Worm (Caenorhabditis elegans) whole organism, young adult: ENCODE measurements around the gene T19C3.6.

ENCODE experiments used
- C06A6.2 ChIP-seq: fragments of 200-800 bp; sonication (Bioruptor generic); conservative IDR thresholded peaks from 2 replicates; pipeline ENCODE4 v1.3.6; 2022; ENCODE audit warnings: missing genetic modification characterization, missing compliant biosample characterization
- F23B12.7 ChIP-seq: sonication (generic microtip); optimal IDR thresholded peaks from 2 replicates; lab custom pipeline; 2017; ENCODE audit warnings: missing genetic modification characterization, mild to moderate bottlenecking, missing compliant biosample characterization, antibody characterized with exemption, moderate library complexity; ENCODE audit not compliant: insufficient read depth
- F57C9.4 ChIP-seq: sonication (generic microtip); optimal IDR thresholded peaks from 2 replicates; lab custom pipeline; 2017; ENCODE audit warnings: mild to moderate bottlenecking, missing genetic modification characterization, missing compliant biosample characterization
- Y67H2A.10 ChIP-seq: fragments of 200-800 bp; sonication (Bioruptor generic); conservative IDR thresholded peaks from 2 replicates; pipeline ENCODE4 v1.3.6; 2022; ENCODE audit warnings: missing genetic modification reagents, missing genetic modification characterization, missing compliant biosample characterization
- attf-6 ChIP-seq: fragments of 200-800 bp; sonication (Bioruptor generic); IDR thresholded peaks from 2 replicates; pipeline ENCODE4 v1.3.6; 2022; ENCODE audit warnings: missing genetic modification reagents, missing genetic modification characterization, missing compliant biosample characterization
- ceh-58 ChIP-seq: fragments of 200-800 bp; sonication (Bioruptor generic); IDR thresholded peaks from 2 replicates; pipeline ENCODE4 v1.3.6; 2022; ENCODE audit warnings: missing genetic modification characterization, missing compliant biosample characterization
- dpl-1 ChIP-seq: fragments of 150-350 bp; optimal IDR thresholded peaks from 2 replicates; lab custom pipeline; 2014; ENCODE audit warnings: missing biosample characterization, missing genetic modification reagents, missing genetic modification characterization
- efl-1 ChIP-seq: fragments of 150-350 bp; optimal IDR thresholded peaks from 2 replicates; lab custom pipeline; 2014; ENCODE audit warnings: missing biosample characterization, missing genetic modification reagents, missing genetic modification characterization
- nhr-179 ChIP-seq: sonication (generic microtip); optimal IDR thresholded peaks from 2 replicates; lab custom pipeline; 2016; ENCODE audit warnings: mild to moderate bottlenecking, missing genetic modification characterization, missing compliant biosample characterization
- pha-4 ChIP-seq: fragments of 150-350 bp; sonication (generic microtip); optimal IDR thresholded peaks from 2 replicates; lab custom pipeline; 2014; ENCODE audit warnings: missing biosample characterization, missing genetic modification reagents, missing genetic modification characterization
- somi-1 ChIP-seq: fragments of 200-800 bp; sonication (Bioruptor generic); optimal IDR thresholded peaks from 2 replicates; lab custom pipeline; 2018; ENCODE audit warnings: mild to moderate bottlenecking, missing genetic modification characterization, missing compliant biosample characterization
- sptf-2 ChIP-seq: fragments of 200-800 bp; sonication (Bioruptor generic); optimal IDR thresholded peaks from 2 replicates; lab custom pipeline; 2018; ENCODE audit warnings: mild to moderate bottlenecking, missing genetic modification characterization, missing compliant biosample characterization
- tbx-9 ChIP-seq: sonication (generic microtip); optimal IDR thresholded peaks from 2 replicates; lab custom pipeline; 2016; ENCODE audit warnings: borderline replicate concordance, missing genetic modification characterization, inconsistent platforms, missing compliant biosample characterization

ce11 chrIII:656660-657059, 25.3 kb upstream of the T19C3.6 start:
- TF ChIP-seq nhr-179 (tag; lab: Kevin White, UChicago) = no peak
- TF ChIP-seq pha-4 (tag; lab: Kevin White, UChicago) = no peak
- TF ChIP-seq Y67H2A.10 (GFP tag; lab: Robert Waterston, UW) = no peak
- TF ChIP-seq dpl-1 (GFP tag; lab: Kevin White, UChicago) = no peak
- TF ChIP-seq attf-6 (GFP tag; lab: Robert Waterston, UW) = no peak
- no peak for TF ChIP-seq C06A6.2 (GFP tag; lab: Robert Waterston, UW)
- TF ChIP-seq somi-1 (GFP tag; lab: Kevin White, UChicago) = no peak
- no peak for TF ChIP-seq F57C9.4
- no peak for TF ChIP-seq efl-1 (GFP tag; lab: Kevin White, UChicago)
- TF ChIP-seq tbx-9 (tag; lab: Kevin White, UChicago) = no peak
- no peak for TF ChIP-seq F23B12.7 (tag; lab: Kevin White, UChicago)
- TF ChIP-seq ceh-58 (GFP tag; lab: Robert Waterston, UW) = no peak
- TF ChIP-seq sptf-2 (GFP tag; lab: Kevin White, UChicago) = no peak
